Worm (Caenorhabditis elegans) whole organism, L4 larva: ENCODE measurements around the gene F41H10.3.

Source experiments
- F26F4.8 ChIP-seq: fragments of 200-800 bp; sonication (Bioruptor generic); conservative IDR thresholded peaks from 2 replicates; pipeline ENCODE4 v1.3.6; 2022; ENCODE audit warnings: missing genetic modification characterization, missing compliant biosample characterization
- F44E2.7 ChIP-seq: fragments of 200-800 bp; sonication (Bioruptor generic); IDR thresholded peaks from 2 replicates; pipeline ENCODE4 v2.1.2; 2022; ENCODE audit warnings: missing genetic modification characterization, missing compliant biosample characterization
- R02D3.7 ChIP-seq: fragments of 150-350 bp; sonication (generic microtip); optimal IDR thresholded peaks from 3 replicates; lab custom pipeline; 2014; ENCODE audit warnings: missing biosample characterization, missing genetic modification characterization
- Y5F2A.4 ChIP-seq: fragments of 200-800 bp; sonication (Bioruptor generic); optimal IDR thresholded peaks from 2 replicates; lab custom pipeline; 2018; ENCODE audit warnings: mild to moderate bottlenecking, missing genetic modification characterization, missing compliant biosample characterization
- Y75B8A.6 ChIP-seq: fragments of 200-800 bp; sonication (Bioruptor generic); IDR thresholded peaks from 2 replicates; pipeline ENCODE4 v1.3.6; 2022; ENCODE audit warnings: missing genetic modification reagents, missing genetic modification characterization, missing compliant biosample characterization
- ZK337.2 ChIP-seq: fragments of 200-800 bp; sonication (Bioruptor generic); IDR thresholded peaks from 2 replicates; pipeline ENCODE4 v1.3.6; 2022; ENCODE audit warnings: missing genetic modification reagents, missing genetic modification characterization, missing compliant biosample characterization
- aha-1 ChIP-seq: fragments of 150-350 bp; peaks from one replicate; lab custom pipeline; 2014; ENCODE audit warnings: missing biosample characterization, missing genetic modification characterization
- aly-2 ChIP-seq: sonication (generic microtip); optimal IDR thresholded peaks from 2 replicates; lab custom pipeline; 2018; ENCODE audit warnings: missing biosample characterization, missing genetic modification characterization
- ama-1 ChIP-seq: fragments of 150-350 bp; optimal IDR thresholded peaks from 2 replicates; lab custom pipeline; 2014; ENCODE audit warnings: inconsistent platforms, mixed read lengths
- arid-1 ChIP-seq: fragments of 200-800 bp; sonication (Bioruptor generic); conservative IDR thresholded peaks from 2 replicates; pipeline ENCODE4 v1.3.6; 2022; ENCODE audit warnings: missing genetic modification reagents, missing genetic modification characterization, missing compliant biosample characterization
- ceh-20 ChIP-seq: fragments of 200-800 bp; sonication (Bioruptor generic); IDR thresholded peaks from 2 replicates; pipeline ENCODE4 v1.3.6; 2022; ENCODE audit warnings: missing genetic modification reagents, missing genetic modification characterization, missing compliant biosample characterization
- cey-2 ChIP-seq: sonication (generic microtip); optimal IDR thresholded peaks from 3 replicates; lab custom pipeline; 2017; ENCODE audit warnings: missing genetic modification characterization, mild to moderate bottlenecking, missing compliant biosample characterization, antibody characterized with exemption, borderline replicate concordance; ENCODE audit not compliant: insufficient read depth
- daf-16 ChIP-seq, 3 experiments: sonication (generic microtip); optimal IDR thresholded peaks; 2 replicates each; lab custom pipeline; 2016 to 2017; ENCODE audit warnings: missing genetic modification characterization in 3 of 3, missing genetic modification reagents in 3 of 3, mild to moderate bottlenecking in 2 of 3, missing compliant biosample characterization in 2 of 3, missing biosample characterization in 1 of 3, moderate library complexity in 1 of 3
- daf-8 ChIP-seq: fragments of 200-800 bp; sonication (Bioruptor generic); IDR thresholded peaks from 2 replicates; pipeline ENCODE4 v1.3.6; 2022; ENCODE audit warnings: missing genetic modification characterization, missing compliant biosample characterization
- dmd-9 ChIP-seq: fragments of 200-800 bp; sonication (Bioruptor generic); IDR thresholded peaks from 2 replicates; pipeline ENCODE4 v1.3.6; 2022; ENCODE audit warnings: missing genetic modification reagents, missing genetic modification characterization, missing compliant biosample characterization
- duxl-1 ChIP-seq: sonication (generic microtip); optimal IDR thresholded peaks from 2 replicates; lab custom pipeline; 2016; ENCODE audit warnings: mild to moderate bottlenecking, missing genetic modification characterization, moderate library complexity, missing compliant biosample characterization; ENCODE audit not compliant: poor library complexity
- egl-27 ChIP-seq: sonication (generic microtip); optimal IDR thresholded peaks from 3 replicates; lab custom pipeline; 2017; ENCODE audit warnings: missing biosample characterization, missing genetic modification reagents, missing genetic modification characterization
- egl-43 ChIP-seq: fragments of 200-800 bp; sonication (Bioruptor generic); IDR thresholded peaks from 2 replicates; pipeline ENCODE4 v1.3.6; 2022; ENCODE audit warnings: missing genetic modification reagents, missing genetic modification characterization, missing compliant biosample characterization
- fkh-10 ChIP-seq: fragments of 150-350 bp; optimal IDR thresholded peaks from 2 replicates; lab custom pipeline; 2014; ENCODE audit warnings: missing biosample characterization, missing genetic modification reagents, missing genetic modification characterization
- hif-1 ChIP-seq, 2 experiments: sonication (generic microtip); optimal IDR thresholded peaks; 2 replicates each; lab custom pipeline; 2016 to 2017; ENCODE audit warnings: missing compliant biosample characterization in 2 of 2, missing genetic modification characterization in 2 of 2, missing genetic modification reagents in 2 of 2, missing genotype in 2 of 2, mild to moderate bottlenecking in 1 of 2
- hlh-11 ChIP-seq: fragments of 200-800 bp; sonication (Bioruptor generic); optimal IDR thresholded peaks from 2 replicates; lab custom pipeline; 2018; ENCODE audit warnings: mild to moderate bottlenecking, missing genetic modification characterization, missing compliant biosample characterization
- hlh-30 ChIP-seq: sonication (generic microtip); optimal IDR thresholded peaks from 2 replicates; lab custom pipeline; 2017; ENCODE audit warnings: antibody characterized with exemption, mild to moderate bottlenecking, missing genetic modification characterization, missing compliant biosample characterization; ENCODE audit not compliant: insufficient read depth
- hmg-1.1 ChIP-seq: fragments of 200-800 bp; sonication (Bioruptor generic); IDR thresholded peaks from 2 replicates; pipeline ENCODE4 v1.3.6; 2022; ENCODE audit warnings: missing genetic modification reagents, missing genetic modification characterization, missing compliant biosample characterization
- jun-1 ChIP-seq: fragments of 150-350 bp; optimal IDR thresholded peaks from 2 replicates; lab custom pipeline; 2014; ENCODE audit warnings: missing biosample characterization, missing genetic modification reagents, missing genetic modification characterization
- lim-7 ChIP-seq: fragments of 200-800 bp; sonication (Bioruptor generic); IDR thresholded peaks from 2 replicates; pipeline ENCODE4 v1.3.6; 2022; ENCODE audit warnings: missing genetic modification characterization, missing compliant biosample characterization
- lin-1 ChIP-seq: fragments of 200-800 bp; sonication (Bioruptor generic); IDR thresholded peaks from 2 replicates; pipeline ENCODE4 v1.3.6; 2022; ENCODE audit warnings: missing genetic modification reagents, missing genetic modification characterization, missing compliant biosample characterization
- lin-38 ChIP-seq: fragments of 200-800 bp; sonication (Bioruptor generic); IDR thresholded peaks from 2 replicates; pipeline ENCODE4 v1.3.6; 2022; ENCODE audit warnings: missing genetic modification reagents, missing genetic modification characterization, missing compliant biosample characterization
- lin-39 ChIP-seq: fragments of 150-350 bp; optimal IDR thresholded peaks from 2 replicates; lab custom pipeline; 2014; ENCODE audit warnings: missing biosample characterization, missing genetic modification reagents, missing genetic modification characterization
- lir-3 ChIP-seq: sonication (generic microtip); optimal IDR thresholded peaks from 2 replicates; lab custom pipeline; 2016; ENCODE audit warnings: mild to moderate bottlenecking, missing genetic modification characterization, missing compliant biosample characterization
- madf-9 ChIP-seq: fragments of 200-800 bp; sonication (Bioruptor generic); conservative IDR thresholded peaks from 2 replicates; pipeline ENCODE4 v1.3.6; 2022; ENCODE audit warnings: missing genetic modification reagents, missing genetic modification characterization, missing compliant biosample characterization
- mep-1 ChIP-seq: fragments of 150-350 bp; sonication (generic microtip); optimal IDR thresholded peaks from 3 replicates; lab custom pipeline; 2014; ENCODE audit warnings: missing biosample characterization, missing genetic modification characterization
- nhr-11 ChIP-seq: fragments of 150-350 bp; optimal IDR thresholded peaks from 2 replicates; lab custom pipeline; 2014; ENCODE audit warnings: missing biosample characterization, missing genetic modification characterization
- nhr-25 ChIP-seq: sonication (generic microtip); optimal IDR thresholded peaks from 2 replicates; lab custom pipeline; 2017; ENCODE audit warnings: missing genetic modification characterization, mild to moderate bottlenecking, missing compliant biosample characterization, antibody characterized with exemption, moderate library complexity, borderline replicate concordance; ENCODE audit not compliant: insufficient read depth
- nhr-6 ChIP-seq: fragments of 150-350 bp; optimal IDR thresholded peaks from 2 replicates; lab custom pipeline; 2014; ENCODE audit warnings: missing biosample characterization, missing genetic modification characterization
- nhr-77 ChIP-seq: fragments of 150-350 bp; optimal IDR thresholded peaks from 2 replicates; lab custom pipeline; 2014; ENCODE audit warnings: missing biosample characterization, missing genetic modification characterization
- pha-4 ChIP-seq, 2 experiments: fragments of 150-350 bp in 1 of 2; fragments of 200-800 bp in 1 of 2; sonication (Bioruptor generic) in 1 of 2; IDR thresholded peaks in 1 of 2; optimal IDR thresholded peaks in 1 of 2; 2 replicates each; pipeline versions ENCODE4 v1.3.6 to Lab custom; 2014 to 2022; ENCODE audit warnings: missing genetic modification characterization in 2 of 2, missing genetic modification reagents in 2 of 2, missing biosample characterization in 1 of 2, missing compliant biosample characterization in 1 of 2
- rbr-2 ChIP-seq: sonication (generic microtip); optimal IDR thresholded peaks from 2 replicates; lab custom pipeline; 2016; ENCODE audit warnings: missing genotype, missing genetic modification characterization, missing compliant biosample characterization
- sdz-12 ChIP-seq: fragments of 200-800 bp; sonication (Bioruptor generic); optimal IDR thresholded peaks from 2 replicates; lab custom pipeline; 2018; ENCODE audit warnings: mild to moderate bottlenecking, missing genetic modification characterization, missing compliant biosample characterization
- snpc-1.2 ChIP-seq: fragments of 200-800 bp; sonication (Bioruptor generic); IDR thresholded peaks from 2 replicates; pipeline ENCODE4 v1.3.6; 2022; ENCODE audit warnings: missing genetic modification reagents, missing genetic modification characterization, missing compliant biosample characterization
- spr-1 ChIP-seq: sonication (generic microtip); optimal IDR thresholded peaks from 2 replicates; lab custom pipeline; 2016; ENCODE audit warnings: mild to moderate bottlenecking, missing genetic modification characterization, missing compliant biosample characterization
- unc-130 ChIP-seq: sonication (generic microtip); optimal IDR thresholded peaks from 2 replicates; lab custom pipeline; 2016; ENCODE audit warnings: missing genetic modification reagents, missing genetic modification characterization, missing compliant biosample characterization
- vab-7 ChIP-seq: fragments of 200-800 bp; sonication (Bioruptor generic); IDR thresholded peaks from 2 replicates; pipeline ENCODE4 v1.3.6; 2022; ENCODE audit warnings: missing genetic modification reagents, missing genetic modification characterization, missing compliant biosample characterization
- zag-1 ChIP-seq: fragments of 150-350 bp; optimal IDR thresholded peaks from 2 replicates; lab custom pipeline; 2014; ENCODE audit warnings: missing biosample characterization, missing genetic modification characterization
- zfp-3 ChIP-seq: fragments of 200-800 bp; sonication (Bioruptor generic); conservative IDR thresholded peaks from 2 replicates; pipeline ENCODE4 v1.3.6; 2022; ENCODE audit warnings: missing genetic modification reagents, missing genetic modification characterization, missing compliant biosample characterization
- zip-2 ChIP-seq: fragments of 150-350 bp; optimal IDR thresholded peaks from 2 replicates; lab custom pipeline; 2014; ENCODE audit warnings: missing biosample characterization, missing genetic modification characterization
- ztf-7 ChIP-seq: fragments of 150-350 bp; optimal IDR thresholded peaks from 2 replicates; lab custom pipeline; 2014; ENCODE audit warnings: missing biosample characterization, missing genetic modification characterization

Gene F41H10.3

ce11 chrIV:5394687-5395086 is 25.1 kb downstream of the F41H10.3 start, which contains the start of the genes perm-3 and swsn-6 (continued):
- TF ChIP-seq lim-7 (no peak), R02D3.7 (tag; lab: Kevin White, UChicago) (no peak), ZK337.2 (no peak), hlh-11 (tag; lab: Kevin White, UChicago) (peak; percentile 63), madf-9 (GFP tag; lab: Robert Waterston, UW) (0 out of 2 replicates have a peak, but pooled peaks have one; percentile 36), lir-3 (tag; lab: Kevin White, UChicago) (no peak), Y5F2A.4 (no peak), daf-8 (GFP tag; lab: Robert Waterston, UW) (no peak), aly-2 (tag; lab: Kevin White, UChicago) (no peak), mep-1 (tag; lab: Kevin White, UChicago) (peak; percentile 78), egl-43 (GFP tag; lab: Robert Waterston, UW) (no peak), unc-130 (GFP tag; lab: Kevin White, UChicago) (no peak), daf-16 (GFP tag; optimal IDR thresholded peaks at IDR 0.05; lab: Kevin White, UChicago) (peak in 1 of 2 experiments; percentile 27), daf-16 (tag; optimal IDR thresholded peaks at IDR 0.05; lab: Kevin White, UChicago) (peak; percentile 44), dmd-9 (GFP tag; lab: Robert Waterston, UW) (no peak), snpc-1.2 (peak; percentile 82), ztf-7 (tag; lab: Kevin White, UChicago) (peak; percentile 64), hmg-1.1 (peak; percentile 68), cey-2 (tag; lab: Kevin White, UChicago) (no peak), jun-1 (tag; lab: Kevin White, UChicago) (no peak), nhr-11 (peak; percentile 19), spr-1 (tag; lab: Kevin White, UChicago) (peak; percentile 35), pha-4 (GFP tag; IDR thresholded peaks at IDR 0.05; lab: Robert Waterston, UW) (peak; percentile 50; the same call in 1 of the 2 replicates), pha-4 (tag; optimal IDR thresholded peaks at IDR 0.05; lab: Kevin White, UChicago) (peak; percentile 50), nhr-6 (tag; lab: Kevin White, UChicago) (peak; percentile 37), vab-7 (no peak), zag-1 (no peak), nhr-25 (tag; lab: Kevin White, UChicago) (no peak), hif-1 (tag; optimal IDR thresholded peaks at IDR 0.05; lab: Kevin White, UChicago) (no peak), Y75B8A.6 (GFP tag; lab: Robert Waterston, UW) (no peak), duxl-1 (tag; lab: Kevin White, UChicago) (peak; percentile 52), ceh-20 (no peak), F26F4.8 (GFP tag; lab: Robert Waterston, UW) (no peak), zip-2 (tag; lab: Kevin White, UChicago) (no peak), fkh-10 (no peak), rbr-2 (tag; lab: Kevin White, UChicago) (peak; percentile 78), lin-38 (GFP tag; lab: Robert Waterston, UW) (peak; percentile 84), zfp-3 (GFP tag; lab: Robert Waterston, UW) (0 out of 2 replicates have a peak, but pooled peaks have one; percentile 54), ama-1 (lab: Kevin White, UChicago) (no peak), F44E2.7 (GFP tag; lab: Robert Waterston, UW) (no peak), aha-1 (tag; lab: Kevin White, UChicago) (peak; percentile 32), sdz-12 (GFP tag; lab: Kevin White, UChicago) (no peak), nhr-77 (tag; lab: Kevin White, UChicago) (peak; percentile 42), lin-1 (no peak), lin-39 (tag; lab: Kevin White, UChicago) (no peak), hlh-30 (tag; lab: Kevin White, UChicago) (peak; percentile 67), egl-27 (no peak), arid-1 (GFP tag; lab: Robert Waterston, UW) (no peak)
